Fruit fly (Drosophila melanogaster) whole organism: ENCODE results near the gene wls.

ENCODE experiments used
- CG8478 ChIP-seq: fragments of >200 bp; optimal IDR thresholded peaks from 2 replicates; lab custom pipeline; 2018; ENCODE audit warnings: inconsistent platforms
- Dll ChIP-seq: fragments of >200 bp; optimal IDR thresholded peaks from 2 replicates; lab custom pipeline; 2017
- EcR ChIP-seq, 2 experiments: fragments of >200 bp; optimal IDR thresholded peaks; 2 replicates each; lab custom pipeline; 2017; ENCODE audit warnings: missing biosample characterization in 2 of 2, missing genetic modification characterization in 2 of 2, missing genetic modification reagents in 2 of 2
- pan ChIP-seq: fragments of >200 bp; optimal IDR thresholded peaks from 2 replicates; lab custom pipeline; 2017
- psq ChIP-seq: fragments of >200 bp; optimal IDR thresholded peaks from 2 replicates; lab custom pipeline; 2017
- usp ChIP-seq: fragments of >200 bp; optimal IDR thresholded peaks from 2 replicates; lab custom pipeline; 2017; ENCODE audit warnings: missing biosample characterization, missing genetic modification characterization, mixed read lengths

dm6 chr3L:11204852-11205251, 35.4 kb upstream of the wls start:
- TF ChIP-seq Dll = no peak
- no peak for TF ChIP-seq usp (GFP tag; lab: Kevin White, UChicago)
- no peak for TF ChIP-seq pan
- TF ChIP-seq psq = no peak
- no peak for TF ChIP-seq EcR (GFP tag; optimal IDR thresholded peaks at IDR 0.05; lab: Kevin White, UChicago)
- no peak for TF ChIP-seq CG8478 (lab: Kevin White, UChicago)
